Fruit fly (Drosophila melanogaster): ENCODE data around the gene TfIIA-L.

TfIIA-L gene

dm6 chr3R:27253136-27253920 lies 2.4 kb downstream of the TfIIA-L start, which contains the start of gene pll (continued):
- peak; percentile 50; the same call in 1 of the 2 replicates for TF ChIP-seq amos (GFP tag; IDR thresholded peaks at IDR 0.05; ENCODE audit: partially characterized antibody)
- no peak for TF ChIP-seq h (optimal IDR thresholded peaks at IDR 0.05)
- peak; percentile 68 for TF ChIP-seq Poxn (GFP tag; IDR thresholded peaks at IDR 0.05)
- peak; percentile 48 for TF ChIP-seq CG18011 (GFP tag; optimal IDR thresholded peaks at IDR 0.05)
- TF ChIP-seq CG15269 (tag; optimal IDR thresholded peaks at IDR 0.05), result peak; percentile 87
- no peak for TF ChIP-seq HLHmδ (GFP tag; optimal IDR thresholded peaks at IDR 0.05)
- TF ChIP-seq slp2 (GFP tag; optimal IDR thresholded peaks at IDR 0.05), result peak; percentile 28
- TF ChIP-seq CG7839 (tag; optimal IDR thresholded peaks at IDR 0.05), result no peak
- TF ChIP-seq CG31441 (GFP tag; IDR thresholded peaks at IDR 0.05), result no peak; the same call in 1 of the 2 replicates
- TF ChIP-seq tin (GFP tag; optimal IDR thresholded peaks at IDR 0.05), result peak; percentile 79
- TF ChIP-seq CG10543 (GFP tag; optimal IDR thresholded peaks at IDR 0.05), result peak; percentile 41
- no peak for TF ChIP-seq prd (optimal IDR thresholded peaks at IDR 0.05)
- TF ChIP-seq prd (GFP tag; IDR thresholded peaks at IDR 0.05), result peak; percentile 91
- TF ChIP-seq CG10366 (GFP tag; IDR thresholded peaks at IDR 0.05), result peak; percentile 90
- peak; percentile 49 for TF ChIP-seq dm (GFP tag; optimal IDR thresholded peaks at IDR 0.05)
- peak; percentile 60 for TF ChIP-seq MTF-1 (GFP tag; optimal IDR thresholded peaks at IDR 0.05; ENCODE audit: borderline replicate concordance)
- TF ChIP-seq nerfin-2 (GFP tag; IDR thresholded peaks at IDR 0.05; ENCODE audit: partially characterized antibody), result no peak
- TF ChIP-seq CG15514 (GFP tag; optimal IDR thresholded peaks at IDR 0.05), result peak; percentile 79
- TF ChIP-seq row (GFP tag; IDR thresholded peaks at IDR 0.05), result peak; percentile 89
- peak; percentile 58; the same call in 1 of the 3 replicates for TF ChIP-seq CG11560 (tag; IDR thresholded peaks at IDR 0.05)
- TF ChIP-seq CG10462 (GFP tag; optimal IDR thresholded peaks at IDR 0.05), result peak; percentile 41
- peak; percentile 36 for TF ChIP-seq tup (GFP tag; optimal IDR thresholded peaks at IDR 0.05)
- TF ChIP-seq pzg (GFP tag; optimal IDR thresholded peaks at IDR 0.05), result peak; percentile 93
- TF ChIP-seq CG18599 (GFP tag; optimal IDR thresholded peaks at IDR 0.05), result peak; percentile 88
- no peak for TF ChIP-seq CG4707 (GFP tag; optimal IDR thresholded peaks at IDR 0.05)
- TF ChIP-seq sens-2 (GFP tag; IDR thresholded peaks at IDR 0.05), result peak; percentile 55; the same call in 1 of the 2 replicates
- no peak for TF ChIP-seq CkIIα-i1 (GFP tag; IDR thresholded peaks at IDR 0.05)
- no peak for TF ChIP-seq cad (GFP tag; optimal IDR thresholded peaks at IDR 0.05)
- peak; percentile 71 for TF ChIP-seq CG1603 (tag; optimal IDR thresholded peaks at IDR 0.05)
- TF ChIP-seq CG3838 (GFP tag; optimal IDR thresholded peaks at IDR 0.05), result peak; percentile 53
- TF ChIP-seq CG43689 (GFP tag; IDR thresholded peaks at IDR 0.05), result peak; percentile 60; the same call in 1 of the 2 replicates
- peak; percentile 58 for TF ChIP-seq run (tag; optimal IDR thresholded peaks at IDR 0.05)
- no peak for TF ChIP-seq Dip2 (GFP tag; IDR thresholded peaks at IDR 0.05)
- TF ChIP-seq yki (optimal IDR thresholded peaks at IDR 0.05), result no peak
- peak; percentile 81 for TF ChIP-seq bab2 (GFP tag; optimal IDR thresholded peaks at IDR 0.05)
- TF ChIP-seq CG1647 (GFP tag; optimal IDR thresholded peaks at IDR 0.05), result peak; percentile 32
- TF ChIP-seq CG10979 (tag; optimal IDR thresholded peaks at IDR 0.05), result peak; percentile 71
- peak; percentile 70 for TF ChIP-seq klu (GFP tag; IDR thresholded peaks at IDR 0.05)
- TF ChIP-seq Eip74EF (GFP tag; optimal IDR thresholded peaks at IDR 0.05), result no peak
- no peak for TF ChIP-seq disco-r (GFP tag; optimal IDR thresholded peaks at IDR 0.05)
- TF ChIP-seq CG17328 (GFP tag; IDR thresholded peaks at IDR 0.05), result peak; percentile 91
- TF ChIP-seq abd-A (tag; optimal IDR thresholded peaks at IDR 0.05), result no peak
- TF ChIP-seq CG30431 (GFP tag; optimal IDR thresholded peaks at IDR 0.05), result peak; percentile 48
- peak; percentile 78 for TF ChIP-seq pho (GFP tag; optimal IDR thresholded peaks at IDR 0.05)
- peak; percentile 75 for TF ChIP-seq Oaz (GFP tag; IDR thresholded peaks at IDR 0.05)
- peak; percentile 78 for TF ChIP-seq Dek (tag; optimal IDR thresholded peaks at IDR 0.05)
- peak; percentile 84 for TF ChIP-seq Hsf (GFP tag; optimal IDR thresholded peaks at IDR 0.05)
- no peak for TF ChIP-seq grn (GFP tag; optimal IDR thresholded peaks at IDR 0.05)
- peak; percentile 80 for TF ChIP-seq ara (GFP tag; IDR thresholded peaks at IDR 0.05)
- no peak for TF ChIP-seq bigmax (GFP tag; optimal IDR thresholded peaks at IDR 0.05)

Measured in whole organism, embryonic.